Worm (Caenorhabditis elegans) whole organism, mixed stage, embryonic: Measurements from ENCODE around the gene hoe-1.

Source experiments
- M03D4.4 ChIP-seq: sonication (generic microtip); optimal IDR thresholded peaks from 2 replicates; lab custom pipeline; 2017; ENCODE audit warnings: mild to moderate bottlenecking, missing genetic modification characterization, missing compliant biosample characterization
- blmp-1 ChIP-seq: fragments of 150-350 bp; optimal IDR thresholded peaks from 2 replicates; lab custom pipeline; 2014; ENCODE audit warnings: missing biosample characterization, missing genetic modification characterization
- ceh-39 ChIP-seq: fragments of 150-350 bp; optimal IDR thresholded peaks from 2 replicates; lab custom pipeline; 2014; ENCODE audit warnings: missing biosample characterization, missing genetic modification characterization
- ceh-43 ChIP-seq: fragments of 200-800 bp; sonication (Bioruptor generic); optimal IDR thresholded peaks from 2 replicates; lab custom pipeline; 2018; ENCODE audit warnings: mild to moderate bottlenecking, missing genetic modification characterization, moderate library complexity, missing compliant biosample characterization
- ceh-83 ChIP-seq: fragments of 200-800 bp; sonication (Bioruptor generic); optimal IDR thresholded peaks from 2 replicates; lab custom pipeline; 2018; ENCODE audit warnings: mild to moderate bottlenecking, missing genetic modification characterization, missing compliant biosample characterization
- ces-1 ChIP-seq: fragments of 150-350 bp; optimal IDR thresholded peaks from 2 replicates; lab custom pipeline; 2014; ENCODE audit warnings: missing biosample characterization, missing genetic modification reagents, missing genetic modification characterization
- cnd-1 ChIP-seq: fragments of 200-800 bp; sonication (Bioruptor generic); optimal IDR thresholded peaks from 2 replicates; lab custom pipeline; 2018; ENCODE audit warnings: mild to moderate bottlenecking, missing genetic modification characterization, missing compliant biosample characterization
- drap-1 ChIP-seq: fragments of 200-800 bp; sonication (Bioruptor generic); optimal IDR thresholded peaks from 3 replicates; lab custom pipeline; 2018; ENCODE audit warnings: mild to moderate bottlenecking, missing genetic modification characterization, missing compliant biosample characterization
- elt-1 ChIP-seq: sonication (generic microtip); optimal IDR thresholded peaks from 2 replicates; lab custom pipeline; 2017; ENCODE audit warnings: missing genetic modification characterization, mild to moderate bottlenecking, missing compliant biosample characterization, antibody characterized with exemption, moderate library complexity, borderline replicate concordance; ENCODE audit not compliant: insufficient read depth
- elt-3 ChIP-seq: fragments of 150-350 bp; optimal IDR thresholded peaks from 2 replicates; lab custom pipeline; 2014; ENCODE audit warnings: missing biosample characterization, missing genetic modification characterization
- flh-1 ChIP-seq: fragments of 200-800 bp; sonication (Bioruptor generic); optimal IDR thresholded peaks from 2 replicates; lab custom pipeline; 2018; ENCODE audit warnings: mild to moderate bottlenecking, missing genetic modification characterization, moderate library complexity, missing compliant biosample characterization
- ham-2 ChIP-seq: fragments of 200-800 bp; sonication (Bioruptor generic); optimal IDR thresholded peaks from 2 replicates; lab custom pipeline; 2018; ENCODE audit warnings: mild to moderate bottlenecking, missing genetic modification characterization, missing compliant biosample characterization
- hlh-1 ChIP-seq: fragments of 150-350 bp; optimal IDR thresholded peaks from 2 replicates; lab custom pipeline; 2014; ENCODE audit warnings: missing biosample characterization, missing genetic modification reagents, missing genetic modification characterization
- lin-13 ChIP-seq: fragments of 150-350 bp; optimal IDR thresholded peaks from 2 replicates; lab custom pipeline; 2014; ENCODE audit warnings: missing biosample characterization, missing genetic modification characterization
- lsy-2 ChIP-seq: fragments of 150-350 bp; optimal IDR thresholded peaks from 2 replicates; lab custom pipeline; 2014; ENCODE audit warnings: missing biosample characterization, missing genetic modification characterization
- mab-5 ChIP-seq: fragments of 150-350 bp; optimal IDR thresholded peaks from 2 replicates; lab custom pipeline; 2014; ENCODE audit warnings: missing biosample characterization, missing genetic modification characterization
- mep-1 ChIP-seq: fragments of 150-350 bp; optimal IDR thresholded peaks from 2 replicates; lab custom pipeline; 2017; ENCODE audit warnings: missing biosample characterization, missing genetic modification reagents, missing genetic modification characterization, inconsistent platforms
- nhr-12 ChIP-seq: fragments of 150-350 bp; optimal IDR thresholded peaks from 2 replicates; lab custom pipeline; 2014; ENCODE audit warnings: missing biosample characterization, missing genetic modification characterization
- nhr-2 ChIP-seq: fragments of 150-350 bp; optimal IDR thresholded peaks from 2 replicates; lab custom pipeline; 2014; ENCODE audit warnings: missing biosample characterization, missing genetic modification characterization
- nhr-237 ChIP-seq: fragments of 150-350 bp; optimal IDR thresholded peaks from 2 replicates; lab custom pipeline; 2014; ENCODE audit warnings: missing biosample characterization, missing genetic modification characterization
- nhr-76 ChIP-seq: sonication (generic microtip); optimal IDR thresholded peaks from 2 replicates; lab custom pipeline; 2017; ENCODE audit warnings: missing biosample characterization, missing genetic modification characterization
- pha-4 ChIP-seq: fragments of 150-350 bp; optimal IDR thresholded peaks from 2 replicates; lab custom pipeline; 2018; ENCODE audit warnings: missing biosample characterization, missing genetic modification reagents, missing genetic modification characterization
- sem-2 ChIP-seq: fragments of 200-800 bp; sonication (Bioruptor generic); optimal IDR thresholded peaks from 2 replicates; lab custom pipeline; 2018; ENCODE audit warnings: mild to moderate bottlenecking, missing genetic modification characterization, missing compliant biosample characterization
- sptf-1 ChIP-seq: sonication (generic microtip); optimal IDR thresholded peaks from 2 replicates; lab custom pipeline; 2017; ENCODE audit warnings: mild to moderate bottlenecking, missing genetic modification characterization, moderate library complexity, missing compliant biosample characterization
- tbx-8 ChIP-seq: fragments of 200-800 bp; sonication (Bioruptor generic); optimal IDR thresholded peaks from 2 replicates; lab custom pipeline; 2018; ENCODE audit warnings: mild to moderate bottlenecking, missing genetic modification characterization, moderate library complexity, missing compliant biosample characterization
- unc-120 ChIP-seq: sonication (generic microtip); optimal IDR thresholded peaks from 2 replicates; lab custom pipeline; 2017; ENCODE audit warnings: missing genetic modification characterization, missing compliant biosample characterization; ENCODE audit not compliant: poor library complexity, severe bottlenecking
- unc-62 ChIP-seq: fragments of 150-350 bp; optimal IDR thresholded peaks from 2 replicates; lab custom pipeline; 2014; ENCODE audit warnings: missing biosample characterization, missing genetic modification reagents, missing genetic modification characterization
- zip-8 ChIP-seq: fragments of 150-350 bp; optimal IDR thresholded peaks from 2 replicates; lab custom pipeline; 2014; ENCODE audit warnings: missing biosample characterization, missing genetic modification characterization
- ztf-11 ChIP-seq: fragments of 150-350 bp; optimal IDR thresholded peaks from 2 replicates; lab custom pipeline; 2014; ENCODE audit warnings: missing biosample characterization, missing genetic modification characterization

Gene hoe-1

ce11 chrIV:4747553-4747952, 3.5 kb upstream of the hoe-1 start, which contains the start of gene tctn-1:
Gene tctn-1 (minus strand): TSS chrIV:4747832.
- TF ChIP-seq hlh-1 (tag; lab: Kevin White, UChicago) (peak; percentile 30), zip-8 (tag; lab: Kevin White, UChicago) (no peak)

ce11 chrIV:4745422-4745821, 1.4 kb upstream of the hoe-1 start, which contains the start of gene timm-17B.1:
Gene timm-17B.1 (minus strand): TSS chrIV:4745492.
- no peak for TF ChIP-seq blmp-1 (tag; lab: Kevin White, UChicago)
- TF ChIP-seq nhr-12: no peak
- peak; percentile 68 for TF ChIP-seq lin-13
- TF ChIP-seq pha-4 (tag; lab: Kevin White, UChicago): peak; percentile 1
- TF ChIP-seq elt-3 (tag; lab: Kevin White, UChicago): no peak
- TF ChIP-seq nhr-2 (tag; lab: Kevin White, UChicago): no peak
- TF ChIP-seq ces-1 (GFP tag; lab: Kevin White, UChicago): peak; percentile 49
- no peak for TF ChIP-seq unc-62 (GFP tag; lab: Kevin White, UChicago)
- no peak for TF ChIP-seq drap-1 (GFP tag; lab: Kevin White, UChicago)
- TF ChIP-seq zip-8 (tag; lab: Kevin White, UChicago): no peak
- TF ChIP-seq lsy-2 (tag; lab: Kevin White, UChicago): peak; percentile 83
- peak; percentile 68 for TF ChIP-seq mep-1 (tag; lab: Kevin White, UChicago)
- no peak for TF ChIP-seq M03D4.4 (tag; lab: Kevin White, UChicago)
- no peak for TF ChIP-seq ceh-83
- no peak for TF ChIP-seq ceh-43 (GFP tag; lab: Kevin White, UChicago)
- TF ChIP-seq nhr-237 (tag; lab: Kevin White, UChicago): peak; percentile 33
- TF ChIP-seq ham-2: no peak
- TF ChIP-seq elt-1 (tag; lab: Kevin White, UChicago): no peak
- no peak for TF ChIP-seq ceh-39

DNA sequence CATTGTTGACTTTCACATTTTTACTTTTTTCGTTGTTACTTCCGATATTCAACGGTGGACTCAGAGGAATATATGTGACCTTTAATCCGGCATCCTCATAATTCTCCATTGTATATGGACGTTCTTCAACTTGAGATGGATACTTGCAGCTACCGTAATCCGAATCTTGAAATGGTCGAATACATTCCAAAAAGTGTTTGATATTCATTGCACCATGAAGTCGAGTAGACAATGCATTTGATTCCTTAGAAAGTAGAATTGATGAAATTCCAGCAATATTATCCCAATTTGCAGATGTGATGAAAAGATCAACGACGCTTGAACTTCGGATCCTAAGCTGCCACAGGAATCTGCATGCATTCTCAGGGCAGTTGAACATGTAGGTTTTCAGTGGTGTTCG, 1.6 kb downstream of the hoe-1 start:
- TF ChIP-seq nhr-2 (tag; lab: Kevin White, UChicago) (no peak), hlh-1 (tag; lab: Kevin White, UChicago) (no peak), ham-2 (no peak), ceh-83 (no peak), unc-62 (GFP tag; lab: Kevin White, UChicago) (no peak), sem-2 (GFP tag; lab: Kevin White, UChicago) (no peak), pha-4 (tag; lab: Kevin White, UChicago) (no peak), lin-13 (no peak)

DNA sequence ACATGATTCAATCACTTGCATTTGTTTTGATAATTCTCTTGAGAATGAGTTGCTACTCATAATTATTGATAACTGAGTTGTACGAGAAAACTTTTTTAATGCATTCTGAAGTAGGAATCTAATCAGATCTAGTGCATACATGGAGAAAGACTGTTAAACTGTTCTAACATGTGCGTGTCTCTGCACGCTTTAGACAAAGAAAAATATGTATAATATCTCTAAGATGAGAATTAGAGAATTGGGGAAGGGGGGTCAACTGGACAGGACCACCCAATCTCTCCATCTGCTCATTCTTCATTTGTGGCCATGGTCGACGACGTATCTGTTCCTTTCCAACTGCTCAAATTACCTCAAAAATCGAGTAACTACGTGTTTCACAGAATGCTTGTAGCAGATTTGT, 6.8 kb downstream of the hoe-1 start, which contains the start of gene fbxb-78:
TSS of gene fbxb-78 (plus strand) at position 301 of the 400 bp plus-strand sequence.
- TF ChIP-seq sptf-1 (tag; lab: Kevin White, UChicago) (no peak), mab-5 (no peak), ztf-11 (tag; lab: Kevin White, UChicago) (no peak), nhr-2 (tag; lab: Kevin White, UChicago) (no peak), ceh-39 (no peak), nhr-76 (tag; lab: Kevin White, UChicago) (no peak), tbx-8 (no peak), lin-13 (no peak), lsy-2 (tag; lab: Kevin White, UChicago) (no peak), flh-1 (GFP tag; lab: Kevin White, UChicago) (no peak), pha-4 (tag; lab: Kevin White, UChicago) (no peak), ceh-83 (no peak), hlh-1 (tag; lab: Kevin White, UChicago) (no peak), zip-8 (tag; lab: Kevin White, UChicago) (no peak), sem-2 (GFP tag; lab: Kevin White, UChicago) (no peak), nhr-237 (tag; lab: Kevin White, UChicago) (no peak), blmp-1 (tag; lab: Kevin White, UChicago) (no peak)

DNA sequence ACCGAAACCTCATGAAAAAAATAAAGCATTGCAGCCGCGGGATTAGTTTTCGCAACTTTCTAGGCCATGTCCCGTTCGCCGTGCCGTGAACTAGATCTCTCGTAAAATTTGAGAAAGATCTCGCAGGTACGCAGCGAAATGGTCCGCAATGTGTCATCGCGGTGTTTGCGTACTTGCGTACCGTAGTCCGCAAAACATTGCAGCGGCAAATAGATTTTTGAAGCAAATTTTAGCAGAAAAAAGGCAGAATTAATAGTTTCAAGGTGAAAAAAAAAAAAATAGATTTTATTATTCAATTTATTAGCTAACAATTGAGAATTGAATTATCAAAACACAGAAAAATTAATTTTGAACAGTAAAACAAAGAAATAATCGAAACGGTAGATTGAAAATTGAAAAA, 16.1 kb downstream of the hoe-1 start:
- peak; percentile 51 for TF ChIP-seq nhr-237 (tag; lab: Kevin White, UChicago)
- peak; percentile 94 for TF ChIP-seq lsy-2 (tag; lab: Kevin White, UChicago)
- TF ChIP-seq ham-2: peak; percentile 16
- peak; percentile 67 for TF ChIP-seq sptf-1 (tag; lab: Kevin White, UChicago)
- TF ChIP-seq ces-1 (GFP tag; lab: Kevin White, UChicago): peak; percentile 36
- peak; percentile 10 for TF ChIP-seq cnd-1 (tag; lab: Kevin White, UChicago)
- TF ChIP-seq drap-1 (GFP tag; lab: Kevin White, UChicago): peak; percentile 53

DNA sequence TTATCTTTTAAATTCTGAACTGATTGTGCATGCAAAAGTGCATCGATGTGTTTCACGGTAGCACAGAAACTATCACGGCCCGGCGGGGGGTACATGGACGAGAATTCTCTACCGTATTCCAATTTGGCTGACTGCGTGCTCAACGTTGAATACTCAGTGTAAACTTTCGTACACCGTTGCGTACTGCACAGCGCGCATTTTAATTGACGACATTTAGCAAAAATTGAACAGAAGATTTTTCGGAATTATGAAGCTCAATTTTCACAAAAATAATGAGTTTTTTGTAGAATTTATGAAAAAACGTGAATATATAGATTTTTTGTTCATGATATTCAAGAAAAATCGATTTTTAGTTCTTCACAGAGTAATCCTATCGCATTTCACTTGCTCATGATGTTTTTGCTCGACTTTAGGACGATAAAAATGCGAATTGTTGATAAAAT, 18.6 kb downstream of the hoe-1 start:
- TF ChIP-seq sptf-1 (tag; lab: Kevin White, UChicago): peak; percentile 44
- TF ChIP-seq ces-1 (GFP tag; lab: Kevin White, UChicago): peak; percentile 48
- peak; percentile 94 for TF ChIP-seq lsy-2 (tag; lab: Kevin White, UChicago)
- TF ChIP-seq nhr-237 (tag; lab: Kevin White, UChicago): peak; percentile 77
- peak; percentile 21 for TF ChIP-seq M03D4.4 (tag; lab: Kevin White, UChicago)
- TF ChIP-seq mep-1 (tag; lab: Kevin White, UChicago): peak; percentile 2
- peak; percentile 12 for TF ChIP-seq cnd-1 (tag; lab: Kevin White, UChicago)
- TF ChIP-seq unc-120 (tag; lab: Kevin White, UChicago): peak; percentile 5
